Worm (Caenorhabditis elegans): Measurements from ENCODE around the gene D1054.18.

DNA sequence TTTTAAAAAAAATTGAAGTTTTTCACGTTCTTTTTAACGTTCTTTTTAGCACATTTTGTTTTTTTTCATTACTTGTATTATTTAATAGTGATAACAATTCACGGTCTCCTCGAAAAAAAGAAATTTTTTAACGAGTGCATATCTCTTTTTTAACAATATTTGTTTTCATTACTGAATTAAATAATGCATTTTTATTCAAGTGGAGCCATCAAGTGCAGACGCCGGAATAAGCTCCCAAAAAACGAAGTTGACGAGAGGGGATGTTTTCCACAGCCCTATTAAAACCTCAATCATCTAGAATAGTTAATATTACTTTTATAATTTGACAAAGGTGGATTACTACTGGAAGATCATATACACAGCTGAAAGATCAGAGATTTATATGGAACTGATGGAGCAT, 44.3 kb downstream of the D1054.18 start, which contains the start of gene irld-6:
- no peak for TF ChIP-seq dve-1 (tag; optimal IDR thresholded peaks at IDR 0.05; ENCODE audit: insufficient read depth)
- no peak for TF ChIP-seq hif-1 (tag; optimal IDR thresholded peaks at IDR 0.05)

Measured in whole organism, L4 larva.